Worm (Caenorhabditis elegans) whole organism, young adult: ENCODE data around the gene pek-1.

Source experiments
- Y53F4B.3 ChIP-seq: fragments of 200-800 bp; sonication (Bioruptor generic); IDR thresholded peaks from 2 replicates; pipeline ENCODE4 v1.3.6; 2022; ENCODE audit warnings: missing genetic modification reagents, missing genetic modification characterization, missing compliant biosample characterization
- ama-1 ChIP-seq, 3 experiments: fragments of 150-350 bp in 1 of 3; sonication (generic microtip) in 2 of 3; optimal IDR thresholded peaks; 2 replicates each; lab custom pipeline; 2014 to 2018; ENCODE audit warnings: missing biosample characterization in 2 of 3, missing genetic modification characterization in 2 of 3, missing genetic modification reagents in 2 of 3
- ceh-27 ChIP-seq: fragments of 200-800 bp; sonication (Bioruptor generic); optimal IDR thresholded peaks from 2 replicates; lab custom pipeline; 2018; ENCODE audit warnings: mild to moderate bottlenecking, missing genetic modification characterization, moderate library complexity, missing compliant biosample characterization
- dpl-1 ChIP-seq: fragments of 150-350 bp; optimal IDR thresholded peaks from 2 replicates; lab custom pipeline; 2014; ENCODE audit warnings: missing biosample characterization, missing genetic modification reagents, missing genetic modification characterization
- hlh-26 ChIP-seq: fragments of 200-800 bp; sonication (Bioruptor generic); conservative IDR thresholded peaks from 2 replicates; pipeline ENCODE4 v1.3.6; 2022; ENCODE audit warnings: missing genetic modification reagents, missing genetic modification characterization, missing compliant biosample characterization
- hmg-20 ChIP-seq: fragments of 200-800 bp; sonication (Bioruptor generic); IDR thresholded peaks from 2 replicates; pipeline ENCODE4 v1.3.6; 2022; ENCODE audit warnings: missing genetic modification reagents, missing genetic modification characterization, missing compliant biosample characterization
- mel-28 ChIP-seq: sonication (generic microtip); optimal IDR thresholded peaks from 2 replicates; lab custom pipeline; 2016; ENCODE audit warnings: borderline replicate concordance, mild to moderate bottlenecking, missing genetic modification characterization, missing compliant biosample characterization
- snpc-4 ChIP-seq, 5 experiments: fragments of 150-350 bp in 1 of 5; sonication (generic microtip) in 4 of 5; optimal IDR thresholded peaks; 2 replicates each; lab custom pipeline; 2014 to 2018; ENCODE audit warnings: missing genetic modification characterization in 5 of 5, missing biosample characterization in 3 of 5, antibody characterized with exemption in 2 of 5, mild to moderate bottlenecking in 2 of 5, missing compliant biosample characterization in 2 of 5, missing genotype in 2 of 5, moderate library complexity in 2 of 5, missing genetic modification reagents in 1 of 5
- xnd-1 ChIP-seq: sonication (generic microtip); optimal IDR thresholded peaks from 2 replicates; lab custom pipeline; 2016; ENCODE audit warnings: missing genotype, missing genetic modification reagents, missing genetic modification characterization, missing compliant biosample characterization
- ztf-26 ChIP-seq: sonication (generic microtip); optimal IDR thresholded peaks from 2 replicates; lab custom pipeline; 2017; ENCODE audit warnings: missing genetic modification characterization, missing compliant biosample characterization
- ztf-28 ChIP-seq: fragments of 200-800 bp; sonication (Bioruptor generic); IDR thresholded peaks from 2 replicates; pipeline ENCODE4 v1.3.6; 2022; ENCODE audit warnings: missing genetic modification reagents, missing genetic modification characterization, missing compliant biosample characterization

- TF ChIP-seq xnd-1 (no peak), mel-28 (tag; lab: Kevin White, UChicago) (no peak), ama-1 (optimal IDR thresholded peaks at IDR 0.05; lab: Kevin White, UChicago) (no peak), ama-1 (GFP tag; optimal IDR thresholded peaks at IDR 0.05; lab: Kevin White, UChicago) (no peak), hmg-20 (no peak), ceh-27 (GFP tag; lab: Kevin White, UChicago) (no peak), dpl-1 (GFP tag; lab: Kevin White, UChicago) (no peak), snpc-4 (GFP tag; optimal IDR thresholded peaks at IDR 0.05; lab: Kevin White, UChicago) (no peak), snpc-4 (tag; optimal IDR thresholded peaks at IDR 0.05; lab: Kevin White, UChicago) (no peak), ztf-26 (tag; lab: Kevin White, UChicago) (no peak), Y53F4B.3 (GFP tag; lab: Robert Waterston, UW) (no peak), hlh-26 (GFP tag; lab: Robert Waterston, UW) (no peak), ztf-28 (GFP tag; lab: Robert Waterston, UW) (no peak)
Observed at ce11 chrX:11383359-11383758, 31.3 kb downstream of the pek-1 start.
